Worm (Caenorhabditis elegans): Measurements from ENCODE around the gene nhr-93.

nhr-93 gene

ce11 chrV:3578813-3579212 is 40.6 kb upstream of the nhr-93 start, which contains the start of gene pygl-1 (continued):
- TF ChIP-seq F10E7.11 (tag; optimal IDR thresholded peaks at IDR 0.05): no peak
- TF ChIP-seq ceh-91 (GFP tag; IDR thresholded peaks at IDR 0.05): peak; percentile 99
- no peak for TF ChIP-seq nfyb-1 (GFP tag; IDR thresholded peaks at IDR 0.05)
- TF ChIP-seq Y56A3A.18 (GFP tag; IDR thresholded peaks at IDR 0.05): no peak
- TF ChIP-seq F57A8.1 (GFP tag; optimal IDR thresholded peaks at IDR 0.05): no peak
- TF ChIP-seq cebp-2 (GFP tag; IDR thresholded peaks at IDR 0.05): no peak
- TF ChIP-seq hrde-1 (tag; optimal IDR thresholded peaks at IDR 0.05; ENCODE audit: borderline replicate concordance): peak; percentile 71
- peak; percentile 84 for TF ChIP-seq attf-3 (GFP tag; conservative IDR thresholded peaks at IDR 0.05)
- TF ChIP-seq F22D6.2 (tag; optimal IDR thresholded peaks at IDR 0.05): no peak
- no peak for TF ChIP-seq Y53F4B.3 (GFP tag; IDR thresholded peaks at IDR 0.05)
- peak; percentile 83 for TF ChIP-seq hsf-1 (GFP tag; IDR thresholded peaks at IDR 0.05)
- peak; percentile 74; the same call in 1 of the 2 replicates for TF ChIP-seq pbrm-1 (GFP tag; IDR thresholded peaks at IDR 0.05)
- TF ChIP-seq ZK185.1 (tag; optimal IDR thresholded peaks at IDR 0.05; ENCODE audit: poor library complexity, severe bottlenecking): no peak
- peak; percentile 94 for TF ChIP-seq dpl-1 (GFP tag; optimal IDR thresholded peaks at IDR 0.05)
- TF ChIP-seq lag-1 (GFP tag; IDR thresholded peaks at IDR 0.05): no peak
- TF ChIP-seq nhr-27 (tag; optimal IDR thresholded peaks at IDR 0.05): no peak
- peak; percentile 89 for TF ChIP-seq snpc-3.4 (tag; optimal IDR thresholded peaks at IDR 0.05)
- TF ChIP-seq tbx-9 (tag; optimal IDR thresholded peaks at IDR 0.05; ENCODE audit: borderline replicate concordance): no peak
- TF ChIP-seq nhr-90 (tag; optimal IDR thresholded peaks at IDR 0.05): no peak
- TF ChIP-seq nhr-120 (GFP tag; IDR thresholded peaks at IDR 0.05): no peak
- peak; percentile 57 for TF ChIP-seq him-1 (tag; optimal IDR thresholded peaks at IDR 0.05)
- no peak for TF ChIP-seq ceh-100 (GFP tag; IDR thresholded peaks at IDR 0.05)
- TF ChIP-seq ztf-6 (GFP tag; IDR thresholded peaks at IDR 0.05): no peak
- TF ChIP-seq hlh-12 (tag; optimal IDR thresholded peaks at IDR 0.05): no peak
- no peak for TF ChIP-seq K11D2.4 (GFP tag; IDR thresholded peaks at IDR 0.05)
- no peak for TF ChIP-seq egl-44 (GFP tag; IDR thresholded peaks at IDR 0.05)
- TF ChIP-seq ccch-3 (GFP tag; optimal IDR thresholded peaks at IDR 0.05): no peak
- no peak for TF ChIP-seq ztf-25 (GFP tag; IDR thresholded peaks at IDR 0.05)
- TF ChIP-seq repo-1 (tag; optimal IDR thresholded peaks at IDR 0.05): no peak
- TF ChIP-seq pha-4 (tag; optimal IDR thresholded peaks at IDR 0.05): no peak
- TF ChIP-seq lir-1 (GFP tag; conservative IDR thresholded peaks at IDR 0.05): peak; percentile 71
- no peak for TF ChIP-seq attf-5 (GFP tag; optimal IDR thresholded peaks at IDR 0.05)
- peak; percentile 87 for TF ChIP-seq dox-1 (GFP tag; IDR thresholded peaks at IDR 0.05)
- no peak for TF ChIP-seq lsy-27 (tag; optimal IDR thresholded peaks at IDR 0.05; ENCODE audit: borderline replicate concordance, insufficient read depth)
- peak; percentile 95 for TF ChIP-seq Y95B8A.8 (GFP tag; IDR thresholded peaks at IDR 0.05)
- no peak for TF ChIP-seq ztf-26 (tag; optimal IDR thresholded peaks at IDR 0.05)
- peak; percentile 86 for TF ChIP-seq F33H1.4 (GFP tag; IDR thresholded peaks at IDR 0.05)
- TF ChIP-seq chd-7 (tag; optimal IDR thresholded peaks at IDR 0.05): no peak
- TF ChIP-seq F23B12.7 (tag; optimal IDR thresholded peaks at IDR 0.05; ENCODE audit: insufficient read depth): no peak
- no peak for TF ChIP-seq zfh-2 (GFP tag; conservative IDR thresholded peaks at IDR 0.05)
- no peak for TF ChIP-seq F37B4.10 (GFP tag; IDR thresholded peaks at IDR 0.05)
- TF ChIP-seq lin-40 (tag; optimal IDR thresholded peaks at IDR 0.05): no peak
- peak; percentile 97 for TF ChIP-seq madf-8 (GFP tag; conservative IDR thresholded peaks at IDR 0.05)
- peak; percentile 12; the same call in 1 of the 2 replicates for TF ChIP-seq egrh-3 (GFP tag; IDR thresholded peaks at IDR 0.05)
- TF ChIP-seq ztf-18 (tag; optimal IDR thresholded peaks at IDR 0.05): no peak
